Fruit fly (Drosophila melanogaster) whole organism, pupa: ENCODE data around the gene CG15399.
A peak's percentile ranks its signal among the peaks of the same experiment; 100 is the strongest.

Experiments used
- CG10348 ChIP-seq: fragments of 200-800 bp; sonication (Bioruptor generic); IDR thresholded peaks from 2 replicates; pipeline ENCODE4 v1.3.6; 2022; ENCODE audit warnings: missing biosample characterization, missing genetic modification characterization
- CG12605 ChIP-seq: fragments of 200-800 bp; sonication (Bioruptor generic); IDR thresholded peaks from 2 replicates; pipeline ENCODE4 v1.3.6; 2022; ENCODE audit warnings: missing biosample characterization, missing genetic modification characterization
- CG13204 ChIP-seq: fragments of 200-800 bp; sonication (Bioruptor generic); optimal IDR thresholded peaks from 2 replicates; lab custom pipeline; 2018; ENCODE audit warnings: missing biosample characterization, mild to moderate bottlenecking, missing genetic modification characterization, moderate library complexity
- CG14655 ChIP-seq: fragments of 200-800 bp; sonication (Bioruptor generic); optimal IDR thresholded peaks from 3 replicates; lab custom pipeline; 2017; ENCODE audit warnings: mild to moderate bottlenecking, missing biosample characterization, missing genetic modification reagents, missing genetic modification characterization
- CG15710 ChIP-seq: fragments of 200-800 bp; sonication (Bioruptor generic); optimal IDR thresholded peaks from 2 replicates; lab custom pipeline; 2018; ENCODE audit warnings: missing biosample characterization, mild to moderate bottlenecking, missing genetic modification characterization, moderate library complexity
- CG17806 ChIP-seq: fragments of 200-800 bp; sonication (Bioruptor generic); optimal IDR thresholded peaks from 2 replicates; lab custom pipeline; 2018; ENCODE audit warnings: missing biosample characterization, mild to moderate bottlenecking, missing genetic modification characterization, moderate library complexity
- CG32121 ChIP-seq: fragments of 200-800 bp; sonication (Bioruptor generic); IDR thresholded peaks from 2 replicates; pipeline ENCODE4 v1.3.6; 2022; ENCODE audit warnings: missing biosample characterization, missing genetic modification characterization
- CG34367 ChIP-seq: fragments of 200-800 bp; sonication (Bioruptor generic); optimal IDR thresholded peaks from 2 replicates; lab custom pipeline; 2018; ENCODE audit warnings: missing biosample characterization, mild to moderate bottlenecking, missing genetic modification characterization
- CG4496 ChIP-seq: fragments of 200-800 bp; sonication (Bioruptor generic); IDR thresholded peaks from 3 replicates; pipeline ENCODE4 v1.3.6; 2022; ENCODE audit warnings: missing biosample characterization, missing genetic modification characterization
- CG8159 ChIP-seq: fragments of 200-800 bp; sonication (Bioruptor generic); optimal IDR thresholded peaks from 3 replicates; lab custom pipeline; 2018; ENCODE audit warnings: missing biosample characterization, mild to moderate bottlenecking, missing genetic modification characterization, moderate library complexity
- CG8301 ChIP-seq: fragments of 200-800 bp; sonication (Bioruptor generic); optimal IDR thresholded peaks from 2 replicates; lab custom pipeline; 2018; ENCODE audit warnings: missing biosample characterization, mild to moderate bottlenecking, missing genetic modification characterization
- CG9948 ChIP-seq: fragments of 200-800 bp; sonication (Bioruptor generic); optimal IDR thresholded peaks from 2 replicates; lab custom pipeline; 2018; ENCODE audit warnings: missing biosample characterization, mild to moderate bottlenecking, missing genetic modification characterization, moderate library complexity
- D1 ChIP-seq: fragments of 200-800 bp; sonication (Bioruptor generic); optimal IDR thresholded peaks from 2 replicates; lab custom pipeline; 2018; ENCODE audit warnings: missing biosample characterization, mild to moderate bottlenecking, missing genetic modification characterization, moderate library complexity
- EcR ChIP-seq: fragments of 200-800 bp; sonication (Bioruptor generic); optimal IDR thresholded peaks from 3 replicates; lab custom pipeline; 2019; ENCODE audit warnings: missing biosample characterization, missing genetic modification characterization, mild to moderate bottlenecking, moderate library complexity, missing genetic modification reagents
- Ets98B ChIP-seq: fragments of 200-800 bp; sonication (Bioruptor generic); IDR thresholded peaks from 2 replicates; pipeline ENCODE4 v1.3.6; 2022; ENCODE audit warnings: missing biosample characterization, missing genetic modification characterization
- Pif1A ChIP-seq: fragments of 200-800 bp; sonication (Bioruptor generic); optimal IDR thresholded peaks from 3 replicates; lab custom pipeline; 2016; ENCODE audit warnings: missing biosample characterization, missing genetic modification characterization
- Pif1B ChIP-seq: fragments of 200-800 bp; sonication (Bioruptor generic); optimal IDR thresholded peaks from 3 replicates; lab custom pipeline; 2016; ENCODE audit warnings: missing biosample characterization, missing genetic modification characterization
- Snoo ChIP-seq: fragments of 200-800 bp; sonication (Bioruptor generic); optimal IDR thresholded peaks from 3 replicates; lab custom pipeline; 2017; ENCODE audit warnings: missing biosample characterization, mild to moderate bottlenecking, missing genetic modification characterization, inconsistent platforms
- fd96Ca ChIP-seq: fragments of 200-800 bp; sonication (Bioruptor generic); IDR thresholded peaks from 3 replicates; pipeline ENCODE4 v1.3.6; 2022; ENCODE audit warnings: missing biosample characterization, missing genetic modification characterization
- gl ChIP-seq: fragments of 200-800 bp; sonication (Bioruptor generic); optimal IDR thresholded peaks from 2 replicates; lab custom pipeline; 2018; ENCODE audit warnings: missing biosample characterization, mild to moderate bottlenecking, missing genetic modification characterization
- rn ChIP-seq: fragments of 200-800 bp; sonication (Bioruptor generic); IDR thresholded peaks from 2 replicates; pipeline ENCODE4 v1.3.6; 2022; ENCODE audit warnings: missing biosample characterization, missing genetic modification characterization

CG15399 gene

DNA sequence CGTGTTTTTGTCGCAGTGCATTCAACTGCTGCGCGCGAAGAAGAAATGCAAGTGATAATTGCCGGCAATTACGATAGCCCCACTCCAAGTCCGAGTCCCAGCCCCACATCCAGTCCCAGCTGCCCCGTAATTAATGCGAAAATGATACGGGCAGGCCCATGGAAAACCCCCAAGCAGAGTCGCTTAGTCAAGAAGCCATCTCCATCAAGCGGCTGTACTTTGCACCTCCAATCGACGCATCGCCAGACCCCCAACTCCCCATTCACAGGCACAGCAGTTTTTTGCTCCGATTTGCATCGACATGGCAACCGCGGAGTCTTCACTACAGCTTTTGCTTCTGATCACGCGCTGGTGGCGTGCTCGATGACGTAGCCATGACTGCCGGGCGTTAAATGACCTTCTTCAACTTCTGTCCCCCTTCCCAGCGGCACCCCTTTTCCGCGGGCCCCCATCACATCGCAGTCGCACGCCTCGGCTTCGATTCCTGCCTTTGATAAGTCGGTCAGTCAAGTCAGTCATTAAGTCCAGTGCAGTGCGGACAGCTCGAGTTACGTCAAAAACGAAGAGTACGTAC is 34.7 kb upstream of the CG15399 start:
- TF ChIP-seq CG8301 (tag; lab: Kevin White, UChicago) (peak; percentile 17), Pif1A (GFP tag; lab: Kevin White, UChicago) (peak; percentile 21), Pif1B (GFP tag; lab: Kevin White, UChicago) (peak; percentile 20), fd96Ca (GFP tag; lab: Robert Waterston, UW) (no peak), CG15710 (tag; lab: Kevin White, UChicago) (peak; percentile 1), CG10348 (GFP tag; lab: Robert Waterston, UW) (no peak), Snoo (tag; lab: Kevin White, UChicago) (peak; percentile 29), Ets98B (peak; percentile 44; the same call in 1 of the 2 replicates), EcR (peak; percentile 95), gl (tag; lab: Kevin White, UChicago) (peak; percentile 88), rn (GFP tag; lab: Robert Waterston, UW) (no peak), CG14655 (GFP tag; lab: Kevin White, UChicago) (peak; percentile 45), CG34367 (tag; lab: Kevin White, UChicago) (peak; percentile 34), CG4496 (GFP tag; lab: Robert Waterston, UW) (0 out of 3 replicates have a peak, but pooled peaks have one; percentile 38), CG8159 (tag; lab: Kevin White, UChicago) (peak; percentile 30), CG13204 (GFP tag; lab: Kevin White, UChicago) (peak; percentile 91), CG32121 (no peak)

DNA sequence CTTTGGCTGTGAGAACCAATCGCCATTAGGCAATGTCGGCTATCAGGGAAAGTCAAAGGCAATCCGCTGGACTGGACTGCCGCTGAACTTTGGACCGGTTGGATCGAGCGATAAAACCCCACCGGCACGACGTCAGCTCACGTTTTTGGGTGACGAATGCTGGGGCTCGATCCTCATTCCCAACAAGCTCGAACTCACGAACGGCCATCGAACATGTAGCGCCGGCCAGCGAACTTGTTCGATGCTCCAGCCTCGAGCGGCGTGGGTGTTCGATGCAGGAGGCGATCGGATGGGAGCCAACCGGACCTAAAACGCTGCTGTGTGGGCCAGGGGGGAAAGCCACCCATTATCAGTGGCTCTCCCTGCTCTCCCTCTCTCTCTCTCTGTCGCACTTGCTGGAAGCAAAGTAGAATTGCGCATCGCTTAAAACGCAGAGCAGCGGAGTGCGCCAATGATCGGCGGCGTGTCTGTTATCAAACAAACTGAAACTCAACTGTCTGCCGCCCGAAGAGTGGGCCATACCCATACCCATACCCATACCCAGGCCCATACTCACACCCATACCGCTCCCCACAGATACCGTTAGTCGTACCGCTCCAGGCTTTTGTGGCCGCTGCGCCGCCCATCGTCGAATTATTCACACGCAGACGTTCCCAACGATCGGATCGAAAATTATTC is 33.2 kb upstream of the CG15399 start, which contains the start of gene daw:
TSS of gene daw (plus strand) at position 628 of the 678 bp plus-strand sequence.
- TF ChIP-seq CG4496 (GFP tag; lab: Robert Waterston, UW) = peak; percentile 85
- peak; percentile 27 for TF ChIP-seq EcR
- peak; percentile 41 for TF ChIP-seq CG34367 (tag; lab: Kevin White, UChicago)
- TF ChIP-seq rn (GFP tag; lab: Robert Waterston, UW) = no peak
- peak; percentile 27 for TF ChIP-seq CG8159 (tag; lab: Kevin White, UChicago)
- no peak for TF ChIP-seq CG9948 (tag; lab: Kevin White, UChicago)
- peak; percentile 88 for TF ChIP-seq gl (tag; lab: Kevin White, UChicago)
- TF ChIP-seq CG32121 = 0 out of 2 replicates have a peak, but pooled peaks have one; percentile 26
- TF ChIP-seq Ets98B = peak; percentile 72
- peak; percentile 99 for TF ChIP-seq CG13204 (GFP tag; lab: Kevin White, UChicago)
- TF ChIP-seq CG15710 (tag; lab: Kevin White, UChicago) = no peak
- peak; percentile 42 for TF ChIP-seq CG8301 (tag; lab: Kevin White, UChicago)
- peak; percentile 49 for TF ChIP-seq Snoo (tag; lab: Kevin White, UChicago)
- TF ChIP-seq Pif1B (GFP tag; lab: Kevin White, UChicago) = peak; percentile 79
- TF ChIP-seq Pif1A (GFP tag; lab: Kevin White, UChicago) = peak; percentile 77
- no peak for TF ChIP-seq CG10348 (GFP tag; lab: Robert Waterston, UW)
- peak; percentile 10 for TF ChIP-seq CG17806
- peak; percentile 55 for TF ChIP-seq CG14655 (GFP tag; lab: Kevin White, UChicago)
- TF ChIP-seq CG12605 = peak; percentile 61

DNA sequence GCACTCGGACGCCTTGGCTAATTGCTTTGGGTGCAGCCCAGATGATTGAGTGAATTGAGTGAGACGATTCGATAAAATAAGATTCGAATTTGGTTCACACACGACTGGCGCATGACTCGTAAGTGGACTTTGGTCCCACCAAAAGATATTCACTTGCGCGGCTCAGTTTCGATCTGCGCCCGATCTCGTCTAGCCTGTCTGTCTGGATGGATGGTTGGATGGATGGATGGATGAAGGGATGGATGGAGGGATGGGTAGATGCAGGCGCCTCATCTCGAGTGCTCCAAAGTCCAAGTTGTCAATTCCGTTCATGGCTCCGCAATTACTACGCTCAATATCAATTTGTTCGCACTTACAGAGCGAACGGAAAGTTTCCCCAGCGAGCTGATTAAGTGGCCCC is 31.0 kb upstream of the CG15399 start:
- TF ChIP-seq CG34367 (tag; lab: Kevin White, UChicago) (peak; percentile 46), rn (GFP tag; lab: Robert Waterston, UW) (no peak), D1 (tag; lab: Kevin White, UChicago) (no peak), CG17806 (peak; percentile 28), Ets98B (peak; percentile 51; the same call in 1 of the 2 replicates), CG12605 (peak; percentile 68; the same call in 1 of the 2 replicates), CG4496 (GFP tag; lab: Robert Waterston, UW) (peak; percentile 45; the same call in 1 of the 3 replicates), fd96Ca (GFP tag; lab: Robert Waterston, UW) (peak; percentile 46; the same call in 1 of the 3 replicates), CG15710 (tag; lab: Kevin White, UChicago) (peak; percentile 35), CG8159 (tag; lab: Kevin White, UChicago) (peak; percentile 36), EcR (peak; percentile 27), Pif1B (GFP tag; lab: Kevin White, UChicago) (peak; percentile 24), CG13204 (GFP tag; lab: Kevin White, UChicago) (peak; percentile 79), CG32121 (no peak), CG10348 (GFP tag; lab: Robert Waterston, UW) (no peak), CG14655 (GFP tag; lab: Kevin White, UChicago) (peak; percentile 64), Snoo (tag; lab: Kevin White, UChicago) (peak; percentile 25), gl (tag; lab: Kevin White, UChicago) (peak; percentile 87), CG8301 (tag; lab: Kevin White, UChicago) (peak; percentile 46), CG9948 (tag; lab: Kevin White, UChicago) (no peak), Pif1A (GFP tag; lab: Kevin White, UChicago) (peak; percentile 39)

DNA sequence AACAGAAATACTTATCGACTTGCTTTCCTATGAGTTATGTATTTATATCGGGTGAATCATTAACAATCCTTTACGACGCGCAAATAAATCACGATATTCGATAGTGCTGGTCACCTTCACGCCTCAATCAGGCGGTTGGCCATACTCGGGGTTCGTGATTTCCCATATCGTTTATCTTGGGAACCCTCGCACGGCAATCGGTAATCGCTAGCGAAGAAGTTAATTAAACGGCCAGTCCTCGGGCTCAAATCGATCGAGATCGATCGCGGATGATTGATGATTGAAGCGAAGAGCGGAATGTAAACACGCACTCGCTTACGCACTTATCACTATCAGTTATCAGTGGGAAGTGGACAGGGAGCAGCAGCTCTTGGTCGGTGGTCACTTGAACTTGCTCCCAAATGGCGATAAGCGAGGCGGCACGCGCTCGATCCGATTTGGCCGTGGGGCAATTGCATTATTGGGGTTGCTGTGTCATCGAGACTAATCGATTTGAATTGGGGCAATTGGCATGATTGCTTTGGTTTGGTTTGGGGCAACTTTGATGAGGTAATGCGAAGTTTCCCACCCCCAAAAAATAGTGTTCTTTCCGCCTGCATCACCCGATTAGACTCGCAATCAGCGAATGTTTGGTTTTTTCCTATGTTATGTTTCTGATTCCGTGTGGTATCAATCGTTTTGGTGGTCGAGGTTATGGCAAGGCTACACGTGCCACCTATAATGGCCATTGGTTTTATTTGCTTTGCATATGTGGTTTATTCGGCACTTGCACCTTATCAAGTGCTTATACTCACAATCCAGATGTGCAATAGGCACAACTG is 29.6 kb upstream of the CG15399 start:
- TF ChIP-seq gl (tag; lab: Kevin White, UChicago) (no peak), CG12605 (no peak), CG4496 (GFP tag; lab: Robert Waterston, UW) (no peak), D1 (tag; lab: Kevin White, UChicago) (no peak), CG34367 (tag; lab: Kevin White, UChicago) (no peak), rn (GFP tag; lab: Robert Waterston, UW) (no peak), CG14655 (GFP tag; lab: Kevin White, UChicago) (no peak), Ets98B (no peak), Pif1B (GFP tag; lab: Kevin White, UChicago) (no peak), CG32121 (no peak), CG10348 (GFP tag; lab: Robert Waterston, UW) (no peak), CG17806 (no peak), Snoo (tag; lab: Kevin White, UChicago) (no peak), CG8301 (tag; lab: Kevin White, UChicago) (no peak)
